Worm (Caenorhabditis elegans) whole organism, L1 larva: Measurements from ENCODE around the gene sru-1.

Source experiments
- F16B12.6 ChIP-seq: fragments of 150-350 bp; optimal IDR thresholded peaks from 2 replicates; lab custom pipeline; 2014; ENCODE audit warnings: missing biosample characterization, missing genetic modification characterization
- dsc-1 ChIP-seq: sonication (generic microtip); optimal IDR thresholded peaks from 2 replicates; lab custom pipeline; 2016; ENCODE audit warnings: mild to moderate bottlenecking, missing genetic modification characterization, missing compliant biosample characterization
- hpl-2 ChIP-seq: fragments of 150-350 bp; optimal IDR thresholded peaks from 2 replicates; lab custom pipeline; 2014; ENCODE audit warnings: missing biosample characterization, missing genetic modification reagents, missing genetic modification characterization
- lin-39 ChIP-seq: fragments of 150-350 bp; optimal IDR thresholded peaks from 2 replicates; lab custom pipeline; 2014; ENCODE audit warnings: missing biosample characterization, missing genetic modification reagents, missing genetic modification characterization
- lsy-2 ChIP-seq, 2 experiments: fragments of 150-350 bp; optimal IDR thresholded peaks; 2 replicates each; lab custom pipeline; 2014; ENCODE audit warnings: missing biosample characterization in 2 of 2, missing genetic modification characterization in 2 of 2
- snpc-4 ChIP-seq: fragments of 150-350 bp; optimal IDR thresholded peaks from 2 replicates; lab custom pipeline; 2014; ENCODE audit warnings: missing biosample characterization, missing genetic modification characterization
- vab-15 ChIP-seq: sonication (generic microtip); optimal IDR thresholded peaks from 2 replicates; lab custom pipeline; 2017; ENCODE audit warnings: missing genotype, mild to moderate bottlenecking, missing genetic modification characterization, missing compliant biosample characterization

DNA sequence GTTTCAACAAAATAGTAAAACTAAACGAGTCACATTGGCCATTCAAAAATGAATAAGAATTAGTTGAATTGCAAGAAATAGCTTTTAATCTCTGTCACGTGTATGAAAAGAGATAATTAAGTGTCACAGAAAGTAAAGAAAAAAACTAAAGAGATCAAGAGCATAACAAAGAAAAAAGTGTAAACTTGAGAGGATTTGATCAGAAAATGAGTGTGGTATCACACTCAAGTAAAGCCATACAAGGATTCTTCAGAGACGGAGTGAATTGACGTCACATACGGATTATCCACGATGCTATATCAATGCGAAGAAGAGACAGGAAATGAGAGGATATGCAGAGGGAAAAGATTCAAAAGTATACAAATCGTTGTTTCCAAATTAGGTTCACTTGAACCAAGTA is 19.1 kb upstream of the sru-1 start:
- TF ChIP-seq F16B12.6 (tag; lab: Kevin White, UChicago) (no peak), dsc-1 (tag; lab: Kevin White, UChicago) (peak; percentile 98), snpc-4 (tag; lab: Kevin White, UChicago) (no peak), vab-15 (tag; lab: Kevin White, UChicago) (no peak), lin-39 (tag; lab: Kevin White, UChicago) (no peak), lsy-2 (tag; optimal IDR thresholded peaks at IDR 0.05; lab: Kevin White, UChicago) (no peak), hpl-2 (GFP tag; lab: Kevin White, UChicago) (no peak)
